Fruit fly (Drosophila melanogaster): ENCODE results near the gene ncd.

The ncd gene

DNA sequence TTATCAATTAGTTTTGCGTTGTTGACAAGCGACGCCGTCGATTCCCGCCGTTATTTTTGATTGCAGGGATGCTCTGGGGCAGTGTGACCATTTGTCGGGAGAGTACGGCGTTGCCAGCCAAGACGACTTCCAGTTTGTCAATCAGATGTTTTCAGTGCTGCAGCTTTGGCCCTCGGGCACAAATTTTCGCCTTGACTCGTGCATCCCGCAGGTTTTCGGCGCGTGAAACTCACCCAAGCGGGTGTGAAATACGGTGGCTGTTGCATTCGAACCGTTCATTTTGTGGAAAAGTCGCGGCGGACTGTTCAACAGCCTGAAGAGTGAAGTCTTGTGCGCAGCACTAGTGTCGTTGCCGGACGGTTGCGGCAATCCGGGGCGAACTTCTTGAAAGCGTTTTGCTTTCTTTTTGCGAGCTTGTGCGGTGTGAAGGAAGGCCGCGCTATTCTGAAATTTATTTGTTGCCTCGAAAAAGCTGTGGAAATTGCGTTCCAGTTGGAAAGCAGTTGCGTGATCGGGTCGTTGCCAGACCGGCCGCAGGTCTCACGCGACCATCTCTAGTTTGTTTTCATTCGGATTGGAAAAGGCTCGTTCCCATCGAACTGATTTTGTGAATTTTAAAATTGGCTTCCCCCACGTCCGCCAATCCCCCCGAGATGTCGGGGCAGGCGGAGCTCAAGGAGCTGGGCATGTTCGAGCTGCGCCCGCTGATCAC is at the start of gene ncd, which contains the start of gene ca:
Gene ncd, minus strand, starts transcription at position 446 of the 712 bp plus-strand sequence.
Gene ca, plus strand, starts transcription at position 130 of the 712 bp plus-strand sequence.
- TF ChIP-seq insv (optimal IDR thresholded peaks at IDR 0.05) (no peak), psq (optimal IDR thresholded peaks at IDR 0.05) (no peak), ttk (optimal IDR thresholded peaks at IDR 0.05) (no peak), Sin3A (optimal IDR thresholded peaks at IDR 0.05) (no peak), h (optimal IDR thresholded peaks at IDR 0.05) (no peak), Myc (optimal IDR thresholded peaks at IDR 0.05) (no peak)

DNA sequence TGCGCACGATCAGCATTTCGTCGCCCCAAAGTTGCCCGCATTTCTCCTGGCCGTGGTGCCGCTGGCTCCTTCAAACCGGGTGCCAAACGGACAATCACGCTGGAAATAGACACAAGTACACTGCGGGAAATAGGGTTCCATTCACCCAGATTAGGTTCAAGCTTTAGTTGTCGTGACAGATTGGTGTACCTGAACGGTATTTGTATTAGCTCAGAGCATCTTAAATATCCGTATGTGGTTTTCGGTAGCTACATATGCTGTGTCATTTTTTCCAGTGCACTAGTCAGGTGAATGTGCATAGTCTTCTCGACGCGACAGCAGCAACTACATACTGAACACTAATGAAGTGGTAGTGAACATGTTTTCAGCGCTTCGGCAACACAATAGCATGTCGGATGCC is 40.2 kb upstream of the ncd start:
- no peak for TF ChIP-seq Sin3A (optimal IDR thresholded peaks at IDR 0.05)
- TF ChIP-seq ttk (optimal IDR thresholded peaks at IDR 0.05) = no peak
- no peak for TF ChIP-seq Myc (optimal IDR thresholded peaks at IDR 0.05)
- TF ChIP-seq insv (optimal IDR thresholded peaks at IDR 0.05) = no peak
- no peak for TF ChIP-seq h (optimal IDR thresholded peaks at IDR 0.05)
- no peak for TF ChIP-seq psq (optimal IDR thresholded peaks at IDR 0.05)

DNA sequence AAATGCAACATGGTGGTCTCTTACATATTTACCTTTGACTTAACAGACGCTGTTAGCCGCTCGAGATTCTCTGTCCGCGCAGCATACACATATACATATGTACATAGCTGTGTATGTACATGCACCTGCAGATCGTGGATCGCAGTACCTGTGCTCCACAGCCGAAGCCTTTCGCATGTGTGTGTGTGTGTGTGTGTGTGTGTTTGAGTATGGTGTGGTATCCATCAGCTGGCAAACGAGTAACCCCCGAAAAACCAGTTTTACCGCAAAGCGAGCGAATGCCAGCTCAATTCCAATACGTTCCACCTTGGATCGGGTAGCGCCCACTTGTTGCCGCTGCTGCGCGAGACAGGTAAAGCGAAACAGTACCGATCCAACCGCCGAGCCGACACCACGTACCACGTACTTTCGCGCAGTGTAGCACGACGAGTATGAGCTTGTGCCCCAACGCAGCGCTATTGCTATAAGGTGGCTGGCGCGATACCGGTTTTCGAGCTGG is 34.4 kb upstream of the ncd start, which contains the start of gene Cad99C:
Gene Cad99C, plus strand, starts transcription at position 365 of the 499 bp plus-strand sequence.
- TF ChIP-seq psq (optimal IDR thresholded peaks at IDR 0.05) = no peak
- TF ChIP-seq ttk (optimal IDR thresholded peaks at IDR 0.05) = no peak
- no peak for TF ChIP-seq insv (optimal IDR thresholded peaks at IDR 0.05)
- no peak for TF ChIP-seq Myc (optimal IDR thresholded peaks at IDR 0.05)
- TF ChIP-seq h (optimal IDR thresholded peaks at IDR 0.05) = no peak
- TF ChIP-seq Sin3A (optimal IDR thresholded peaks at IDR 0.05) = no peak

DNA sequence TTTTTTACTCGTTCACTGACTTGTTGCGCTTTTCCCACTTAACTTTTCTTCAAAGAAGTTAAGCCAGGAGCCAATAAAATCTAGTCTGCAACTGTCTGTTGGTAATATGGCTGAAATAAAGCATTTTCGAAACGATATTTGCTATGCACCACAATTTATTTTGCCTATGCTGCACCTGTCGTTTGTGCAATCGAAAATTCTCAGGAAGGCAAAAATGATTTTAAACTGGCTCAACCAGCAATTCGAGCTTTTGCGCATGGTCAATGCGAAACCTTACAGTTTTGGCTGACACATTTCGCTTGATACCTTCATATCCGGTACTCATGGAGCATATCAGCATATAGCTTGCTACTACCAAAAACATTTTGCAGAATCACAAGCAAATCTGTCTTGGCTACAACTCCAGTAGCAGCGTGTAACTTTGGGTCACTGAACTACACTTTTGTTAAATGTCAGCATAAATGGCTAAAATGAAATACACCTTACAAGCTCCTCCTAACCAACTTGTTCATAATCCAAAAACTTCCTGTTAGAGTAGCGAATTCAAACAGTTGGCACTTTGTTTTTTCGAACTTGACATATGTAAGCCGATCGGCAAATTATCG is 32.9 kb upstream of the ncd start:
- TF ChIP-seq insv (optimal IDR thresholded peaks at IDR 0.05) (no peak), h (optimal IDR thresholded peaks at IDR 0.05) (no peak), Sin3A (optimal IDR thresholded peaks at IDR 0.05) (no peak), ttk (optimal IDR thresholded peaks at IDR 0.05) (no peak), psq (optimal IDR thresholded peaks at IDR 0.05) (no peak), Myc (optimal IDR thresholded peaks at IDR 0.05) (no peak)

DNA sequence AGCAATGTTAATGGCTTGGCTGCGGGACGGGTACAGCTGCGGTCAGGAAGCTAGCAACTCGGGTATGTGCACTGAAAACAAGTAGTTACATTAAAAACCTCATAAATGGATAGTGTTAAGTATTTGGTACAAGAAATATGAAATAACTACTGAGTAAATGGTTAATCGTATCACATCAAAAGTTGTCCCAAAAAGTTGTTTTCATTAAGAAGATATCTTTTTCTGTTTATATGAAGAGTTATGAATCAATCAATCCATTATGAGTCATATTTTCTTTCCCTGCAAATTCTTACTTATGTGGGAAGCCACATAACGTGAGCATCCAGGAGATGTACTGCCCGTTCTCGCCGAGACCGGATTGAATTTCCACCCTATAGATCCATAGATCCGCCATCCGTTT is 31.8 kb upstream of the ncd start:
- TF ChIP-seq Myc (optimal IDR thresholded peaks at IDR 0.05) = no peak
- TF ChIP-seq Sin3A (optimal IDR thresholded peaks at IDR 0.05) = no peak
- no peak for TF ChIP-seq ttk (optimal IDR thresholded peaks at IDR 0.05)
- no peak for TF ChIP-seq h (optimal IDR thresholded peaks at IDR 0.05)
- no peak for TF ChIP-seq insv (optimal IDR thresholded peaks at IDR 0.05)

DNA sequence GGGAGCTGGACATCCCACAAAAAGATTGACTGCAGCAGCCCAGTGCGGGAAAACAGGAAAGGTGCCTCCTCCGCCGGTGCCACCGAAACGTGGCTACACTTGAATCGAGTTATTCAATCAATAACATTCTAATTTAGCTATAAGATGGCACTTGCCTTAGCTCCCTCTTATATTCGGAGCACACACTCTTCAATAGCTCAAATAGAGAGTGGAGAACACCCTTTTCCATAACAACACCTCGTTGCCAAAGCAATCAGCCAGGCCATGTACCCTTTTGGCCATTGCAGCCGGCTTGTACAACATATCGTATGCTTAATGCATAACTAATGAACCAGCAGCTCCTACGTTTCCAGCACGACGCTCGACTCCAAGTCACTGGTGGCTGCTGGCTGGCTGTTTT is 30.8 kb upstream of the ncd start:
- no peak for TF ChIP-seq ttk (optimal IDR thresholded peaks at IDR 0.05)
- no peak for TF ChIP-seq Myc (optimal IDR thresholded peaks at IDR 0.05)

DNA sequence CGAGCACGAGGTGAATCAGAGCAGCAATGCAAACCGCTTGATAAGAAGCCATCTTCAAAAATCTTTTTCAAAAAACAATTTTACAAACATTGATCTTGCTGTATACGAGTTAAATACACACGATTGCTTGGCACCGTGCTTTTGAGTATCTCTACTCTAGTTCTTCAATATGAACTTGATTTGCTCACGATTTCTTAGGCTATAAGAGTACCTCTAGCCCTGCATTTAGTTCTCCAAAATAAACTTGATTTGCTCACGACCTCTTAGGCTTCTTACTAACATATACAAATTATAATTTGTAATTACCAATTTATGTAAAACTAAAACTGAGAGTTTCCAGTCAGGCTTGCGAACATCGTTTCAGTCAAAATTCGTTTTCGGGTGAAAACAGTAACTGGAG is 29.3 kb upstream of the ncd start, which contains the start of gene CG42592:
Gene CG42592, minus strand, starts transcription at position 101 of the 400 bp plus-strand sequence.
- TF ChIP-seq psq (optimal IDR thresholded peaks at IDR 0.05) (no peak), Sin3A (optimal IDR thresholded peaks at IDR 0.05) (no peak), ttk (optimal IDR thresholded peaks at IDR 0.05) (no peak), Myc (optimal IDR thresholded peaks at IDR 0.05) (no peak), h (optimal IDR thresholded peaks at IDR 0.05) (no peak), insv (optimal IDR thresholded peaks at IDR 0.05) (no peak)

DNA sequence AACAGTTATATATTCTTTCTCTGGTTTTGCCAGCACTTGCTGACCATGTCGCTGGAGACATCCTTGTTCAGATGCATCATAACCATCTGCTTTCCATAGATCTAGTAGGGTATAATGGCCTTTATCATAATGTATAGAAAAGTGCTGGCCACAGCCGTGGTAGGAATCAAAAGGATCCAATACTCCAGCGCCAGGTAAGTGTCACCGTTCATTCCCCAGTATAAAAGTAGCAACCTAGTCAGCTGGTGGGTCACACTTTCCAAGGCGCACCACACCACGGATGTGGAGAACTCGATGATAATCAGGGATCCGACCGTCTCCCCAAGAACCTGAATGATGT is 28.8 kb upstream of the ncd start, which contains the start of gene Prtl99C:
Gene Prtl99C, plus strand, starts transcription at position 241 of the 340 bp plus-strand sequence.
- TF ChIP-seq insv (optimal IDR thresholded peaks at IDR 0.05) (no peak), Myc (optimal IDR thresholded peaks at IDR 0.05) (no peak), ttk (optimal IDR thresholded peaks at IDR 0.05) (no peak), h (optimal IDR thresholded peaks at IDR 0.05) (no peak), Sin3A (optimal IDR thresholded peaks at IDR 0.05) (no peak), psq (optimal IDR thresholded peaks at IDR 0.05) (no peak)

DNA sequence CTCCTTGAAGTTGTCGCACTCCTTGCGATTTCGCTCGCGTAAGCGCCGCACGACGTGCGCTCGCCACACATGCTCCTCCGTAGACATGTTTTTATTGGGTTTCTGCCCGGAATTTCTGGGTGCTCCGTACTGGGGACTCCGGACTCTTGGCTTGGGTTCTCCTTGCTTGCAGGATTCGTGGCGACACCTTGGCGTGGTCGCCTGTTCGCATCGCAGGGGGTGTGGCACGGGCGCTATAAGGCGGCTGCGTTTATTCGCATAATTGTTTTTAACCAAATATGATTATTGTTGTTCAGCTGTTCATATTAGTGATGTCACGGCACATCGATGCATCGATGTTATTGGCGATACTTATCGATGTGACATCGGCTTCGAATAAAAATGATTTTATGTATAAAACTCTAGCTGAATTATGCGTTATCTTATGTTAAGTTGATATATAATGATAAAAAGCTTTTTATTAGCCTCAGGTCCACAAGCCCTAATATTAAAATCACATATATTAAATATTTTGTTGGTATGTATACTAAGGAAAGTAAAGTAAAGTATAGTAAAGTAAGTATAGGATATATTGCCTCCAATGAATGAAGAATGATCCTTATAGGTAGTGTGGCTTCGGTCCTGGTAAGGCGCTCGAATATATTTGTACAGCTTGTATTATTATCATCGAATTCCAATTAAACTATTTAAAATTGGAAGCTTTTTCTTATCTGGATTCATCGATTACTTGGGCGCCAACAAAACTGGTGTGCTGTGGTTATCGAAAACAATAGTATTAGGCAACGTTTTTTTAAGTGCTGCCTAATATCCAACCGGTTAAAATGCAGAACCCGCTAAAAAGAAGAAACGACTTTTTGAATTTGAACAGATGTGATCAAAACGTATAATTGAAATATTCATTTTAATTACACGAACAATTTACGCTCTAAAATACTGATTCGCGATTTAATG is 28.1 kb upstream of the ncd start, which contains the start of gene Atg16:
Gene Atg16, minus strand, starts transcription at position 343 of the 951 bp plus-strand sequence.
- TF ChIP-seq psq (optimal IDR thresholded peaks at IDR 0.05) (no peak), ttk (optimal IDR thresholded peaks at IDR 0.05) (no peak), h (optimal IDR thresholded peaks at IDR 0.05) (no peak)

DNA sequence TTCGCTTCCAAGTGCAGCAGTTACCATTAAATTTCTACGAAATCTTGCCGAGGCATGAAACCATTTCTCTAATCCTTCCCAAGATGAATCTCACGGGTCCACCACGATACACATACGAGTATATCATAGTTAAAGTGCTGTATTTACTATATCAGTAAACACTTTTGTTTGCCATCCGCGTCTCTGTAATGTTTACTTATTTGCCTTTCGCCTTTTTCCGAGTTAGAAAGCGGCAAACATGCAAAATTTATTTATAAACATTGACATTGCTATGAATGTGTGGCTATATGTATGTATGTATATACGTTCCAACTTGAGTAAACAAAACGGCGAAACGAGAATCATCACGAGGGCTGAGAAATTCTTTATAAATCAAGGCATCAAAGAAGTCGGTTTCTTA is 24.0 kb upstream of the ncd start:
- TF ChIP-seq Sin3A (optimal IDR thresholded peaks at IDR 0.05) = no peak
- TF ChIP-seq h (optimal IDR thresholded peaks at IDR 0.05) = no peak

DNA sequence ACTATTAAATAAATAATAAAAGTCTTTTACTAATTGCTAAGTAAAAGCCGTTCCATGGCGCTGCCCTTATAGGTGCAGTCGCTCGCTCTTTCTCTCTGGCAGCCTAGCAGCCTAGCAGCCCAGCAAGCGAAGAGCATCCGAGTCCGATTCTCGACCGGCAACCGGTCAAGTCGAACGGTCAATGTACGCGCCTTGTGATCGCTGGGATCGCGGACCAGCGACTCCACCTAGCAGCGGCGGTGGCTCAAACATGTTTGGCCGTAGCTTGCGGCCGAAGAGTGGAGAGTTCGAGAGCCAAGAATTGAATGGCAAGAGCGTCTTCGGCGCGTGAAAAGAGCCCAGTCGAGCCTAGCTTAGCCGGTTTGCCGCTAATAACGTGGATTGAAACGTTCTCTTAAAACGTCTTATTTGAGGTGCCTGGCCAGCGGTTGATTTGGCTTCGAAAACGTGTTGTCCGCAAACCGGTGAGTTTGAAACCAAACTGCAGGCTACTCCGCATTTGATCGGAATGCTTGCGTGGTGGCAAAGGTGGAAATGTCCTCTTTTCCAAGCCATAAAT is 22.4 kb upstream of the ncd start:
- TF ChIP-seq Sin3A (optimal IDR thresholded peaks at IDR 0.05) (no peak), insv (optimal IDR thresholded peaks at IDR 0.05) (no peak), ttk (optimal IDR thresholded peaks at IDR 0.05) (no peak), h (optimal IDR thresholded peaks at IDR 0.05) (no peak), psq (optimal IDR thresholded peaks at IDR 0.05) (no peak)

Data from Kc167 (cell line).